Worm (Caenorhabditis elegans): ENCODE measurements around the gene M03E7.2.

DNA sequence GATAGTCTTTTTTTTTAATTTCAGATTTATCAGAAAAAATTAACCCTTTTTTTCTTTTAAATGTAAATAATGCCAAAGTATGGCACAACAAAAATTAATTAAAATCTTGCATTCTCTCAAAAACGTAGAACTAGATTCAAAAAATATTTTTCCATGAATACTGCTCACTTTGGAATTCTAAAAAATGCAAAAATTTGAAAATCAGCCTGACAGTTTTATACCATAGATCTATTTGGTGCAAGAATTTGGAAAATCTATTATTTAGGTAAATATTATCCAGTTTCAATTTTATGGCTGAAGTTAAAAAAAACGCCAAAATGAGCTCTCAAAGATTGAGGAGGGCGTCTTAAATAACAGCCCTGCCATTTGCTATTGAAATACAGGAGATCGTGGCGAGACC is 37.7 kb upstream of the M03E7.2 start:
- no peak for TF ChIP-seq ztf-4 (tag; optimal IDR thresholded peaks at IDR 0.05)
- TF ChIP-seq unc-39 (tag; optimal IDR thresholded peaks at IDR 0.05) = no peak
- no peak for TF ChIP-seq fos-1 (tag; optimal IDR thresholded peaks at IDR 0.05)
- no peak for TF ChIP-seq nhr-12 (tag; optimal IDR thresholded peaks at IDR 0.05)
- no peak for TF ChIP-seq lin-11 (tag; optimal IDR thresholded peaks at IDR 0.05)
- TF ChIP-seq ztf-11 (tag; optimal IDR thresholded peaks at IDR 0.05) = no peak
- no peak for TF ChIP-seq zag-1 (tag; optimal IDR thresholded peaks at IDR 0.05)
- TF ChIP-seq egl-27 (tag; optimal IDR thresholded peaks at IDR 0.05) = no peak
- no peak for TF ChIP-seq sem-4 (tag; optimal IDR thresholded peaks at IDR 0.05)
- TF ChIP-seq ama-1 (optimal IDR thresholded peaks at IDR 0.05) = no peak

Data from whole organism, L2 larva.